Fruit fly (Drosophila melanogaster): Measurements from ENCODE around the gene ppk8.
A peak's percentile ranks its signal among the peaks of the same experiment; 100 is the strongest.

Gene ppk8

DNA sequence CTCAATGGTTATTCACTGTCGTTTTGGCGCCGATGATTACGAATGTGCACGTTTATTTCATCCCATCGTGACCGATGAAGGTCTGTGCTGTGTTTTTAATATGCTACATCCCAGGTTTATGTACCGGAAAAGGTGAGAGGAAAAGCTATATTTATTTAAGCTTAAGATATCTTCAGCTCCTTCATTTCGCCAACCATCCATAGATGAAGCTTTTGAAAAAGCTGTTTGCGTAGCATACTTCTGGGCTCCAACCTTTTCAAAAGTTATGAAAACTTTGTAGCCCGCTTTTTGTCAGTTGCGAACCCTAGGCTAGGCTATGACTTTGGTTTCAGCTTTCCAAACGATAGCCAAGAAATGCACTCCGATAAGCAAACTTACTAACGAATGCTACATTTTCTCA is 12.6 kb downstream of the ppk8 start (continued):
- TF ChIP-seq CG17568 (GFP tag; optimal IDR thresholded peaks at IDR 0.05): no peak
- no peak for TF ChIP-seq Asciz (GFP tag; optimal IDR thresholded peaks at IDR 0.05)
- TF ChIP-seq CG8290 (GFP tag; optimal IDR thresholded peaks at IDR 0.05): peak; percentile 90
- TF ChIP-seq CG8290 (tag; optimal IDR thresholded peaks at IDR 0.05): peak; percentile 88 to 96
- TF ChIP-seq CG2712 (tag; optimal IDR thresholded peaks at IDR 0.05): peak; percentile 18
- no peak for TF ChIP-seq tin (GFP tag; optimal IDR thresholded peaks at IDR 0.05)
- TF ChIP-seq pita (GFP tag; optimal IDR thresholded peaks at IDR 0.05): peak; percentile 65
- no peak for TF ChIP-seq chn (GFP tag; optimal IDR thresholded peaks at IDR 0.05)
- no peak for TF ChIP-seq lilli (GFP tag; optimal IDR thresholded peaks at IDR 0.05)
- TF ChIP-seq tgo (GFP tag; IDR thresholded peaks at IDR 0.05): no peak
- TF ChIP-seq BEAF-32 (GFP tag; optimal IDR thresholded peaks at IDR 0.05): peak; percentile 46
- no peak for TF ChIP-seq fd3F (GFP tag; optimal IDR thresholded peaks at IDR 0.05)
- no peak for TF ChIP-seq lab (GFP tag; optimal IDR thresholded peaks at IDR 0.05)
- no peak for TF ChIP-seq Atf-2 (GFP tag; optimal IDR thresholded peaks at IDR 0.05)
- TF ChIP-seq Mrtf (GFP tag; IDR thresholded peaks at IDR 0.05): no peak
- no peak for TF ChIP-seq phol (tag; optimal IDR thresholded peaks at IDR 0.05)
- TF ChIP-seq CG16863 (GFP tag; optimal IDR thresholded peaks at IDR 0.05): no peak
- TF ChIP-seq fd102C (GFP tag; optimal IDR thresholded peaks at IDR 0.05): no peak
- TF ChIP-seq Bgb (GFP tag; IDR thresholded peaks at IDR 0.05; ENCODE audit: partially characterized antibody): peak; percentile 32; the same call in 1 of the 2 replicates
- no peak for TF ChIP-seq org-1 (GFP tag; optimal IDR thresholded peaks at IDR 0.05)
- TF ChIP-seq CTCF (GFP tag; optimal IDR thresholded peaks at IDR 0.05): peak; percentile 77
- TF ChIP-seq cad (GFP tag; optimal IDR thresholded peaks at IDR 0.05): no peak
- TF ChIP-seq lola (GFP tag; optimal IDR thresholded peaks at IDR 0.05): peak in 1 of 3 experiments; percentile 61
- TF ChIP-seq H15 (GFP tag; IDR thresholded peaks at IDR 0.05): no peak
- no peak for TF ChIP-seq CG7786 (GFP tag; optimal IDR thresholded peaks at IDR 0.05)
- no peak for TF ChIP-seq pros (GFP tag; optimal IDR thresholded peaks at IDR 0.05)
- no peak for TF ChIP-seq Blimp-1 (GFP tag; optimal IDR thresholded peaks at IDR 0.05)
- TF ChIP-seq CG15514 (GFP tag; optimal IDR thresholded peaks at IDR 0.05): peak; percentile 20
- no peak for TF ChIP-seq vfl (GFP tag; optimal IDR thresholded peaks at IDR 0.05)
- TF ChIP-seq CG9727 (GFP tag; optimal IDR thresholded peaks at IDR 0.05): no peak
- TF ChIP-seq CG43689 (GFP tag; IDR thresholded peaks at IDR 0.05): no peak
- TF ChIP-seq fru (optimal IDR thresholded peaks at IDR 0.05): no peak
- TF ChIP-seq CG2875 (GFP tag; optimal IDR thresholded peaks at IDR 0.05): no peak
- TF ChIP-seq so (GFP tag; IDR thresholded peaks at IDR 0.05): no peak
- peak; percentile 60 for TF ChIP-seq ftz-f1 (GFP tag; optimal IDR thresholded peaks at IDR 0.05)
- TF ChIP-seq Dek (tag; optimal IDR thresholded peaks at IDR 0.05): peak; percentile 11
- 0 out of 2 replicates have a peak, but pooled peaks have one; percentile 16 for TF ChIP-seq vvl (GFP tag; IDR thresholded peaks at IDR 0.05)
- no peak for TF ChIP-seq Ada2b (GFP tag; IDR thresholded peaks at IDR 0.05)
- no peak for TF ChIP-seq CG16813 (GFP tag; IDR thresholded peaks at IDR 0.05; ENCODE audit: partially characterized antibody)
- TF ChIP-seq Dp (GFP tag; optimal IDR thresholded peaks at IDR 0.05): peak; percentile 67
- TF ChIP-seq Neu2 (GFP tag; optimal IDR thresholded peaks at IDR 0.05; ENCODE audit: borderline replicate concordance): no peak
- TF ChIP-seq NC2β (GFP tag; optimal IDR thresholded peaks at IDR 0.05): no peak
- no peak for TF ChIP-seq Dip3 (GFP tag; optimal IDR thresholded peaks at IDR 0.05)
- TF ChIP-seq bigmax (GFP tag; optimal IDR thresholded peaks at IDR 0.05): no peak
- no peak for TF ChIP-seq nau (GFP tag; optimal IDR thresholded peaks at IDR 0.05)
- TF ChIP-seq Jarid2 (GFP tag; optimal IDR thresholded peaks at IDR 0.05): no peak
- no peak for TF ChIP-seq Ssrp (tag; optimal IDR thresholded peaks at IDR 0.05)
- no peak for TF ChIP-seq hth (optimal IDR thresholded peaks at IDR 0.05)
- TF ChIP-seq CG1603 (tag; optimal IDR thresholded peaks at IDR 0.05): peak; percentile 40
- TF ChIP-seq Lhr (GFP tag; optimal IDR thresholded peaks at IDR 0.05): peak; percentile 41
- peak; percentile 38 for TF ChIP-seq Sry-δ (GFP tag; optimal IDR thresholded peaks at IDR 0.05)
- TF ChIP-seq ro (GFP tag; IDR thresholded peaks at IDR 0.05): no peak
